Worm (Caenorhabditis elegans): Measurements from ENCODE around the gene H37A05.4.
A peak's percentile ranks its signal among the peaks of the same experiment; 100 is the strongest.

Gene H37A05.4

ce11 chrV:13650800-13651199 lies 1.2 kb upstream of the H37A05.4 start:
- TF ChIP-seq repo-1 (tag; optimal IDR thresholded peaks at IDR 0.05) (peak; percentile 23), ztf-28 (GFP tag; IDR thresholded peaks at IDR 0.05) (no peak), C06A6.2 (GFP tag; conservative IDR thresholded peaks at IDR 0.05) (0 out of 2 replicates have a peak, but pooled peaks have one; percentile 32)

- TF ChIP-seq lin-26 (GFP tag; IDR thresholded peaks at IDR 0.05) (0 out of 2 replicates have a peak, but pooled peaks have one; percentile 27), Y79H2A.3 (GFP tag; conservative IDR thresholded peaks at IDR 0.05) (0 out of 2 replicates have a peak, but pooled peaks have one; percentile 35), hsf-1 (GFP tag; IDR thresholded peaks at IDR 0.05) (no peak), madf-8 (GFP tag; conservative IDR thresholded peaks at IDR 0.05) (0 out of 2 replicates have a peak, but pooled peaks have one; percentile 6), aptf-3 (GFP tag; IDR thresholded peaks at IDR 0.05) (peak; percentile 99), egl-44 (GFP tag; IDR thresholded peaks at IDR 0.05) (no peak), aptf-2 (GFP tag; conservative IDR thresholded peaks at IDR 0.05) (peak; percentile 99), rcor-1 (GFP tag; IDR thresholded peaks at IDR 0.05) (peak; percentile 24; the same call in 1 of the 2 replicates)
Observed at ce11 chrV:13647617-13648016, 2.0 kb downstream of the H37A05.4 start.

- no peak for TF ChIP-seq him-1 (tag; optimal IDR thresholded peaks at IDR 0.05)
- TF ChIP-seq sea-2 (GFP tag; IDR thresholded peaks at IDR 0.05): 0 out of 2 replicates have a peak, but pooled peaks have one; percentile 28
- peak; percentile 71 for TF ChIP-seq zfh-2 (GFP tag; conservative IDR thresholded peaks at IDR 0.05)
- TF ChIP-seq mcd-1 (GFP tag; IDR thresholded peaks at IDR 0.05): 0 out of 2 replicates have a peak, but pooled peaks have one; percentile 9
Observed at ce11 chrV:13647185-13647584, 2.4 kb downstream of the H37A05.4 start.

ce11 chrV:13645848-13646578 lies 3.6 kb downstream of the H37A05.4 start:
- TF ChIP-seq attf-5 (GFP tag; optimal IDR thresholded peaks at IDR 0.05) (peak; percentile 22), hrde-1 (tag; optimal IDR thresholded peaks at IDR 0.05; ENCODE audit: borderline replicate concordance) (no peak), ztf-25 (GFP tag; IDR thresholded peaks at IDR 0.05) (peak; percentile 74; the same call in 1 of the 2 replicates), ZK185.1 (tag; optimal IDR thresholded peaks at IDR 0.05; ENCODE audit: poor library complexity, severe bottlenecking) (no peak), ztf-28 (GFP tag; IDR thresholded peaks at IDR 0.05) (0 out of 2 replicates have a peak, but pooled peaks have one; percentile 68), nhr-120 (GFP tag; IDR thresholded peaks at IDR 0.05) (peak; percentile 87; the same call in 1 of the 2 replicates), T26A5.8 (tag; optimal IDR thresholded peaks at IDR 0.05) (no peak), aptf-2 (GFP tag; conservative IDR thresholded peaks at IDR 0.05) (0 out of 2 replicates have a peak, but pooled peaks have one; percentile 22), Y95B8A.8 (GFP tag; IDR thresholded peaks at IDR 0.05) (0 out of 2 replicates have a peak, but pooled peaks have one; percentile 74), madf-8 (GFP tag; conservative IDR thresholded peaks at IDR 0.05) (peak; percentile 43), madf-6 (GFP tag; IDR thresholded peaks at IDR 0.05) (peak; percentile 55; the same call in 1 of the 2 replicates), sea-2 (GFP tag; IDR thresholded peaks at IDR 0.05) (0 out of 2 replicates have a peak, but pooled peaks have one; percentile 81), nhr-80 (tag; optimal IDR thresholded peaks at IDR 0.05) (no peak), egl-44 (GFP tag; IDR thresholded peaks at IDR 0.05) (0 out of 2 replicates have a peak, but pooled peaks have one; percentile 15), hsf-1 (GFP tag; IDR thresholded peaks at IDR 0.05) (peak; percentile 12; the same call in 1 of the 2 replicates), bed-1 (GFP tag; IDR thresholded peaks at IDR 0.05) (no peak), somi-1 (GFP tag; optimal IDR thresholded peaks at IDR 0.05) (no peak), gei-17 (GFP tag; optimal IDR thresholded peaks at IDR 0.05) (no peak), ztf-6 (GFP tag; IDR thresholded peaks at IDR 0.05) (no peak), tbx-9 (tag; optimal IDR thresholded peaks at IDR 0.05; ENCODE audit: borderline replicate concordance) (no peak), Y53G8AR.9 (GFP tag; conservative IDR thresholded peaks at IDR 0.05) (0 out of 2 replicates have a peak, but pooled peaks have one; percentile 22), akir-1 (GFP tag; optimal IDR thresholded peaks at IDR 0.05) (peak; percentile 90), mcd-1 (GFP tag; IDR thresholded peaks at IDR 0.05) (peak; percentile 90), cebp-1 (GFP tag; IDR thresholded peaks at IDR 0.05) (peak; percentile 30; the same call in 1 of the 2 replicates), cebp-1 (tag; optimal IDR thresholded peaks at IDR 0.05) (no peak), ceh-100 (GFP tag; IDR thresholded peaks at IDR 0.05) (no peak; the same call in 1 of the 2 replicates), Y67H2A.10 (GFP tag; conservative IDR thresholded peaks at IDR 0.05) (peak; percentile 5; the same call in 1 of the 2 replicates), dpl-1 (GFP tag; optimal IDR thresholded peaks at IDR 0.05) (no peak), attf-3 (GFP tag; conservative IDR thresholded peaks at IDR 0.05) (peak; percentile 27; the same call in 1 of the 2 replicates), ceh-58 (GFP tag; IDR thresholded peaks at IDR 0.05) (0 out of 2 replicates have a peak, but pooled peaks have one; percentile 4), tlf-1 (GFP tag; optimal IDR thresholded peaks at IDR 0.05) (no peak), die-1 (tag; optimal IDR thresholded peaks at IDR 0.05) (peak; percentile 22)
